Fruit fly (Drosophila melanogaster) whole organism, embryonic: Measurements from ENCODE around the gene AGO2.
A peak's percentile ranks its signal among the peaks of the same experiment; 100 is the strongest.

Source experiments
- CG11085 ChIP-seq: fragments of 200-800 bp; sonication (Bioruptor generic); IDR thresholded peaks from 2 replicates; pipeline ENCODE4 v1.3.6; 2022; ENCODE audit warnings: missing biosample characterization, missing genetic modification characterization
- CG11247 ChIP-seq: fragments of 200-800 bp; sonication (Bioruptor generic); IDR thresholded peaks from 2 replicates; pipeline ENCODE4 v1.3.6; 2022; ENCODE audit warnings: missing biosample characterization, missing genetic modification characterization
- CG11696 ChIP-seq: fragments of 200-800 bp; sonication (Bioruptor generic); IDR thresholded peaks from 2 replicates; pipeline ENCODE4 v1.3.6; 2022; ENCODE audit warnings: missing biosample characterization, missing genetic modification characterization
- CG12769 ChIP-seq: fragments of 200-800 bp; sonication (Bioruptor generic); optimal IDR thresholded peaks from 2 replicates; lab custom pipeline; 2019; ENCODE audit warnings: missing biosample characterization, mild to moderate bottlenecking, missing genetic modification characterization, moderate library complexity
- CG14050 ChIP-seq: fragments of 200-800 bp; sonication (Bioruptor generic); IDR thresholded peaks from 3 replicates; pipeline ENCODE4 v1.3.6; 2022; ENCODE audit warnings: missing biosample characterization, missing genetic modification characterization
- CG15269 ChIP-seq: fragments of 200-800 bp; sonication (Bioruptor generic); optimal IDR thresholded peaks from 2 replicates; lab custom pipeline; 2018; ENCODE audit warnings: missing biosample characterization, mild to moderate bottlenecking, missing genetic modification characterization, moderate library complexity
- CG15514 ChIP-seq: fragments of 200-800 bp; sonication (Bioruptor generic); optimal IDR thresholded peaks from 3 replicates; lab custom pipeline; 2017; ENCODE audit warnings: missing biosample characterization, missing genetic modification characterization, mild to moderate bottlenecking, moderate library complexity, missing genetic modification reagents
- CG15696 ChIP-seq: fragments of 200-800 bp; sonication (Bioruptor generic); optimal IDR thresholded peaks from 2 replicates; lab custom pipeline; 2019; ENCODE audit warnings: missing biosample characterization, mild to moderate bottlenecking, missing genetic modification characterization, moderate library complexity
- CG1603 ChIP-seq: fragments of 200-800 bp; sonication (Bioruptor generic); optimal IDR thresholded peaks from 2 replicates; lab custom pipeline; 2019; ENCODE audit warnings: missing biosample characterization, mild to moderate bottlenecking, missing genetic modification characterization, moderate library complexity
- CG1647 ChIP-seq: fragments of 200-800 bp; sonication (Bioruptor generic); optimal IDR thresholded peaks from 3 replicates; lab custom pipeline; 2016; ENCODE audit warnings: missing biosample characterization, missing genetic modification characterization
- CG16813 ChIP-seq: fragments of 200-800 bp; sonication (Bioruptor generic); IDR thresholded peaks from 3 replicates; pipeline ENCODE4 v1.3.6; 2022; ENCODE audit warnings: missing biosample characterization, missing genetic modification characterization; ENCODE audit not compliant: partially characterized antibody
- CG17186 ChIP-seq: fragments of 200-800 bp; sonication (Bioruptor generic); optimal IDR thresholded peaks from 3 replicates; lab custom pipeline; 2017; ENCODE audit warnings: missing biosample characterization, missing genetic modification reagents, missing genetic modification characterization
- CG30020 ChIP-seq: fragments of 200-800 bp; optimal IDR thresholded peaks from 2 replicates; lab custom pipeline; 2019; ENCODE audit warnings: missing biosample characterization, mild to moderate bottlenecking, missing genetic modification characterization, moderate library complexity
- CG31224 ChIP-seq: fragments of 200-800 bp; sonication (Bioruptor generic); IDR thresholded peaks from 2 replicates; pipeline ENCODE4 v1.3.6; 2022; ENCODE audit warnings: missing biosample characterization, missing genetic modification characterization
- CG3838 ChIP-seq: fragments of 200-800 bp; sonication (Bioruptor generic); optimal IDR thresholded peaks from 3 replicates; lab custom pipeline; 2016; ENCODE audit warnings: missing biosample characterization, missing genetic modification characterization
- CG4424 ChIP-seq: fragments of 200-800 bp; sonication (Bioruptor generic); optimal IDR thresholded peaks from 3 replicates; lab custom pipeline; 2016; ENCODE audit warnings: missing biosample characterization, missing genetic modification characterization
- CG6654 ChIP-seq: fragments of 200-800 bp; sonication (Bioruptor generic); optimal IDR thresholded peaks from 2 replicates; lab custom pipeline; 2017; ENCODE audit warnings: missing biosample characterization, mild to moderate bottlenecking, missing genetic modification characterization
- CG6854 ChIP-seq: fragments of 200-800 bp; sonication (Bioruptor generic); optimal IDR thresholded peaks from 3 replicates; lab custom pipeline; 2017; ENCODE audit warnings: missing biosample characterization, mild to moderate bottlenecking, missing genetic modification characterization
- CG8388 ChIP-seq: fragments of 200-800 bp; sonication (Bioruptor generic); optimal IDR thresholded peaks from 2 replicates; lab custom pipeline; 2019; ENCODE audit warnings: missing biosample characterization, mild to moderate bottlenecking, missing genetic modification characterization, moderate library complexity
- CG9797 ChIP-seq: fragments of 200-800 bp; sonication (Bioruptor generic); optimal IDR thresholded peaks from 3 replicates; lab custom pipeline; 2018; ENCODE audit warnings: missing biosample characterization, mild to moderate bottlenecking, missing genetic modification characterization
- CoRest ChIP-seq: fragments of 200-800 bp; sonication (Bioruptor generic); optimal IDR thresholded peaks from 3 replicates; lab custom pipeline; 2018; ENCODE audit warnings: missing biosample characterization, mild to moderate bottlenecking, missing genetic modification characterization, moderate library complexity
- Fer3 ChIP-seq: fragments of 200-800 bp; sonication (Bioruptor generic); optimal IDR thresholded peaks from 2 replicates; lab custom pipeline; 2018; ENCODE audit warnings: missing biosample characterization, mild to moderate bottlenecking, missing genetic modification characterization, moderate library complexity
- Hr39 ChIP-seq: fragments of >200 bp; optimal IDR thresholded peaks from 2 replicates; lab custom pipeline; 2017
- NFAT ChIP-seq: fragments of 200-800 bp; sonication (Bioruptor generic); IDR thresholded peaks from 2 replicates; pipeline ENCODE4 v1.3.6; 2022; ENCODE audit warnings: missing biosample characterization, missing genetic modification characterization
- Vsx1 ChIP-seq: fragments of 200-800 bp; sonication (Bioruptor generic); optimal IDR thresholded peaks from 2 replicates; lab custom pipeline; 2017; ENCODE audit warnings: missing biosample characterization, mild to moderate bottlenecking, missing genetic modification characterization, missing genetic modification reagents
- aop ChIP-seq: fragments of 200-800 bp; sonication (Bioruptor generic); IDR thresholded peaks from 2 replicates; pipeline ENCODE4 v1.3.6; 2022; ENCODE audit warnings: missing biosample characterization, missing genetic modification characterization
- ash1 ChIP-seq: fragments of 200-800 bp; sonication (Bioruptor generic); optimal IDR thresholded peaks from 2 replicates; lab custom pipeline; 2018; ENCODE audit warnings: missing biosample characterization, mild to moderate bottlenecking, missing genetic modification characterization
- croc ChIP-seq: fragments of 200-800 bp; sonication (Bioruptor generic); conservative IDR thresholded peaks from 3 replicates; pipeline ENCODE4 v1.3.6; 2022; ENCODE audit warnings: missing biosample characterization, missing genetic modification characterization
- cwo ChIP-seq: fragments of 200-800 bp; sonication (Bioruptor generic); optimal IDR thresholded peaks from 3 replicates; lab custom pipeline; 2017; ENCODE audit warnings: missing biosample characterization, missing genetic modification characterization, mild to moderate bottlenecking, moderate library complexity, missing genetic modification reagents
- emc ChIP-seq: fragments of 200-800 bp; sonication (Bioruptor generic); optimal IDR thresholded peaks from 2 replicates; lab custom pipeline; 2016; ENCODE audit warnings: missing biosample characterization, missing genetic modification characterization
- eyg ChIP-seq: fragments of 200-800 bp; sonication (Bioruptor generic); optimal IDR thresholded peaks from 3 replicates; lab custom pipeline; 2016; ENCODE audit warnings: missing biosample characterization, missing genetic modification characterization
- h ChIP-seq: fragments of >200 bp; optimal IDR thresholded peaks from 2 replicates; lab custom pipeline; 2017
- ham ChIP-seq: fragments of 200-800 bp; sonication (Bioruptor generic); IDR thresholded peaks from 2 replicates; pipeline ENCODE4 v1.3.6; 2022; ENCODE audit warnings: missing biosample characterization, missing genetic modification characterization
- hkb ChIP-seq, 2 experiments: fragments of 200-800 bp in 1 of 2; fragments of >200 bp in 1 of 2; sonication (Bioruptor generic) in 1 of 2; IDR thresholded peaks in 1 of 2; optimal IDR thresholded peaks in 1 of 2; 2 replicates each; pipeline versions ENCODE4 v1.3.6 to Lab custom; 2017 to 2022; ENCODE audit warnings: missing biosample characterization in 1 of 2, missing genetic modification characterization in 1 of 2
- jing ChIP-seq: fragments of 200-800 bp; sonication (Bioruptor generic); optimal IDR thresholded peaks from 2 replicates; lab custom pipeline; 2018; ENCODE audit warnings: missing biosample characterization, mild to moderate bottlenecking, missing genetic modification characterization
- lov ChIP-seq, 2 experiments: fragments of 200-800 bp in 1 of 2; fragments of >200 bp in 1 of 2; sonication (Bioruptor generic) in 1 of 2; IDR thresholded peaks in 1 of 2; optimal IDR thresholded peaks in 1 of 2; 2 replicates in 1 of 2; 3 replicates in 1 of 2; pipeline versions ENCODE4 v1.3.6 to Lab custom; 2017 to 2022; ENCODE audit warnings: missing biosample characterization in 1 of 2, missing genetic modification characterization in 1 of 2
- luna ChIP-seq: fragments of 200-800 bp; sonication (Bioruptor generic); optimal IDR thresholded peaks from 2 replicates; lab custom pipeline; 2016; ENCODE audit warnings: missing biosample characterization, missing genetic modification characterization
- maf-S ChIP-seq: fragments of 200-800 bp; sonication (Bioruptor generic); optimal IDR thresholded peaks from 2 replicates; lab custom pipeline; 2016; ENCODE audit warnings: missing biosample characterization, missing genetic modification characterization
- nau ChIP-seq: fragments of 200-800 bp; sonication (Bioruptor generic); optimal IDR thresholded peaks from 3 replicates; lab custom pipeline; 2017; ENCODE audit warnings: missing biosample characterization, mild to moderate bottlenecking, missing genetic modification characterization, missing genetic modification reagents
- p53 ChIP-seq: fragments of 200-800 bp; sonication (Bioruptor generic); optimal IDR thresholded peaks from 2 replicates; lab custom pipeline; 2016; ENCODE audit warnings: missing biosample characterization, missing genetic modification characterization
- peb ChIP-seq: fragments of 200-800 bp; sonication (Bioruptor generic); IDR thresholded peaks from 2 replicates; pipeline ENCODE4 v1.3.6; 2022; ENCODE audit warnings: missing biosample characterization, missing genetic modification characterization
- repo ChIP-seq: fragments of 200-800 bp; sonication (Bioruptor generic); optimal IDR thresholded peaks from 2 replicates; lab custom pipeline; 2016; ENCODE audit warnings: missing biosample characterization, missing genetic modification characterization
- sc ChIP-seq, 3 experiments: fragments of >200 bp in 2 of 3; fragments of 200-800 bp in 1 of 3; sonication (Bioruptor generic) in 1 of 3; optimal IDR thresholded peaks; 2 replicates in 2 of 3; 3 replicates in 1 of 3; lab custom pipeline; 2017; ENCODE audit warnings: mild to moderate bottlenecking in 1 of 3, missing biosample characterization in 1 of 3, missing genetic modification characterization in 1 of 3, missing genetic modification reagents in 1 of 3
- sens ChIP-seq: fragments of 200-800 bp; sonication (Bioruptor generic); peaks from one replicate; lab custom pipeline; 2016; ENCODE audit warnings: missing biosample characterization, missing genetic modification characterization
- so ChIP-seq: fragments of 200-800 bp; sonication (Bioruptor generic); IDR thresholded peaks from 3 replicates; pipeline ENCODE4 v1.3.6; 2022; ENCODE audit warnings: missing biosample characterization, missing genetic modification characterization
- ssp ChIP-seq: fragments of 200-800 bp; sonication (Bioruptor generic); IDR thresholded peaks from 2 replicates; pipeline ENCODE4 v1.3.6; 2022; ENCODE audit warnings: missing biosample characterization, missing genetic modification characterization
- stwl ChIP-seq: fragments of 200-800 bp; sonication (Bioruptor generic); optimal IDR thresholded peaks from 3 replicates; lab custom pipeline; 2018; ENCODE audit warnings: missing biosample characterization, mild to moderate bottlenecking, missing genetic modification characterization, moderate library complexity
- tll ChIP-seq, 2 experiments: fragments of 200-800 bp in 1 of 2; fragments of >200 bp in 1 of 2; sonication (Bioruptor generic) in 1 of 2; optimal IDR thresholded peaks; 2 replicates each; lab custom pipeline; 2017 to 2019; ENCODE audit warnings: missing biosample characterization in 2 of 2, missing genetic modification characterization in 2 of 2, mild to moderate bottlenecking in 1 of 2, moderate library complexity in 1 of 2
- vvl ChIP-seq: fragments of 200-800 bp; sonication (Bioruptor generic); IDR thresholded peaks from 2 replicates; pipeline ENCODE4 v1.3.6; 2022; ENCODE audit warnings: missing biosample characterization, missing genetic modification characterization
- yki ChIP-seq: fragments of >200 bp; optimal IDR thresholded peaks from 3 replicates; lab custom pipeline; 2018

The AGO2 gene

DNA sequence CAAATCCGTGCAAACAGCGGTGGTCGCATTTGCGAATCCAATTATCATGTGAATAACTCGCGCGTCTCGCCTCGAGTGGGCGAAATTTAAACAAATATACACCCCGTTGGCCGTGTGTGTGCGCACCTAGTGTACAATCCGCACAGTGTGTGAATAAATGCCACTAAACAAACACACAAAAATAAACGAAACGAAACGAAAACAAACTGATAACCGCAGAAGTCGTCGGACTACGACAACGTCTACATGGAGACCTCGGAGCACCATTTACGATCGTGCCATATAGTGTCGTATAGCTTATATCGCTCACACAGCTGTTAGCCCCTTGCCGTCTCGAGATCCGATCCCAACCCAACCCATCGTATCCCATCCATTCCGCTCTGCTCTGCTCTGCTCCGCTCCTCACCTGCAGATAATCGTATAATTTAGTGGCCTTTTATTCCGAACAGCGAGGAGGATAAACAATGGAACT is 12.6 kb downstream of the AGO2 start (continued):
- TF ChIP-seq aop (GFP tag; lab: Robert Waterston, UW) (no peak), CG8388 (GFP tag; lab: Kevin White, UChicago) (peak; percentile 63), jing (no peak), ham (GFP tag; lab: Robert Waterston, UW) (peak; percentile 44; the same call in 1 of the 2 replicates), lov (optimal IDR thresholded peaks at IDR 0.05; lab: Kevin White, UChicago) (no peak), lov (GFP tag; IDR thresholded peaks at IDR 0.05; lab: Robert Waterston, UW) (no peak), cwo (peak; percentile 78), luna (GFP tag; lab: Kevin White, UChicago) (no peak), ssp (no peak), peb (GFP tag; lab: Robert Waterston, UW) (no peak; the same call in 1 of the 2 replicates), NFAT (GFP tag; lab: Robert Waterston, UW) (peak; percentile 32; the same call in 1 of the 2 replicates), CG6654 (GFP tag; lab: Kevin White, UChicago) (no peak), CG1647 (GFP tag; lab: Kevin White, UChicago) (peak; percentile 30), repo (no peak), hkb (optimal IDR thresholded peaks at IDR 0.05; lab: Kevin White, UChicago) (no peak), hkb (GFP tag; IDR thresholded peaks at IDR 0.05; lab: Robert Waterston, UW) (peak; percentile 59), croc (GFP tag; lab: Robert Waterston, UW) (no peak), CG31224 (GFP tag; lab: Robert Waterston, UW) (no peak), CG1603 (tag; lab: Kevin White, UChicago) (peak; percentile 39), p53 (GFP tag; lab: Kevin White, UChicago) (peak; percentile 11), h (lab: Kevin White, UChicago) (no peak), CG14050 (GFP tag; lab: Robert Waterston, UW) (0 out of 3 replicates have a peak, but pooled peaks have one; percentile 31), tll (GFP tag; optimal IDR thresholded peaks at IDR 0.05; lab: Kevin White, UChicago) (peak in 1 of 2 experiments; percentile 36), Fer3 (tag; lab: Kevin White, UChicago) (peak; percentile 73), CG6854 (peak; percentile 73), vvl (GFP tag; lab: Robert Waterston, UW) (peak; percentile 69), eyg (peak; percentile 58), CG12769 (tag; lab: Kevin White, UChicago) (peak; percentile 96), nau (GFP tag; lab: Kevin White, UChicago) (no peak), sens (GFP tag; lab: Kevin White, UChicago) (peak; percentile 88), CG3838 (GFP tag; lab: Kevin White, UChicago) (peak; percentile 47), Vsx1 (GFP tag; lab: Kevin White, UChicago) (no peak), yki (lab: Kevin White, UChicago) (no peak), so (peak; percentile 85; the same call in 2 of the 3 replicates), stwl (tag; lab: Kevin White, UChicago) (no peak), ash1 (GFP tag; lab: Kevin White, UChicago) (peak; percentile 52), CG15514 (GFP tag; lab: Kevin White, UChicago) (peak; percentile 56), CG11696 (peak; percentile 52; the same call in 1 of the 2 replicates), maf-S (peak; percentile 44), CG30020 (no peak), sc (optimal IDR thresholded peaks at IDR 0.05; lab: Kevin White, UChicago) (no peak), sc (GFP tag; optimal IDR thresholded peaks at IDR 0.05; lab: Kevin White, UChicago) (no peak), CG11247 (GFP tag; lab: Robert Waterston, UW) (peak; percentile 53), CG11085 (GFP tag; lab: Robert Waterston, UW) (no peak), CG15269 (tag; lab: Kevin White, UChicago) (no peak), CG15696 (peak; percentile 61), emc (GFP tag; lab: Kevin White, UChicago) (no peak), CG4424 (GFP tag; lab: Kevin White, UChicago) (no peak), CG17186 (GFP tag; lab: Kevin White, UChicago) (no peak), Hr39 (lab: Kevin White, UChicago) (no peak), CoRest (no peak), CG16813 (GFP tag; lab: Robert Waterston, UW) (no peak), CG9797 (GFP tag; lab: Kevin White, UChicago) (no peak)
